Fruit fly (Drosophila melanogaster): Measurements from ENCODE around the gene alphaTub67C.

- TF ChIP-seq Hr96 (GFP tag; optimal IDR thresholded peaks at IDR 0.05) (no peak), kay (GFP tag; ENCODE audit: borderline replicate concordance) (no peak)
Measured at dm6 chr3L:9678994-9679393, 2.1 kb upstream of the alphaTub67C start, which contains the start of the genes fry and CG16717.
